Fruit fly (Drosophila melanogaster) whole organism, embryonic: ENCODE results near the gene CG9626.

ENCODE experiments used
- Sry-β ChIP-seq: fragments of 200-800 bp; sonication (Bioruptor generic); optimal IDR thresholded peaks from 2 replicates; lab custom pipeline; 2018; ENCODE audit warnings: missing biosample characterization, mild to moderate bottlenecking, missing genetic modification characterization, moderate library complexity
- lov ChIP-seq, 2 experiments: fragments of 200-800 bp in 1 of 2; fragments of >200 bp in 1 of 2; sonication (Bioruptor generic) in 1 of 2; IDR thresholded peaks in 1 of 2; optimal IDR thresholded peaks in 1 of 2; 2 replicates in 1 of 2; 3 replicates in 1 of 2; pipeline versions ENCODE4 v1.3.6 to Lab custom; 2017 to 2022; ENCODE audit warnings: missing biosample characterization in 1 of 2, missing genetic modification characterization in 1 of 2

DNA sequence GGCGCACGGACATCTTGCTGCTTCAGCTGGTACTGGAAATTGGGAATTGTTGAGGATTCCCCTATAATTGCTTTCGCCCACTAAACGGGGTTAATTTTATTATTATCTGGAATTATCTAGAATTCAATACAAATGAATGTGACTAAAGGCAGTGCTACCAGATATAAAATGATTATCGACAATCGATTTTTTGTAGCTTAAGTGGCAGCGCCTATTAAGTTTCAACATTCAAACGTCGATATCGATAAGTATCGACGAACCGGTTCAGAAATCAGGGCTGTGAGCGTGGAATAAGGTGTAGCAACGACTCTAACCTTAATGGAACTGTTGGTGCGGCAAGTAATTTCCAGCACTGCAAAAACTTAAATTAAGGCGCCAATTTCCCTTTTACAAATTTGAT lies 4.3 kb upstream of the CG9626 start, which contains the start of gene Sgt1:
- TF ChIP-seq Sry-β (GFP tag; lab: Kevin White, UChicago) (no peak), lov (optimal IDR thresholded peaks at IDR 0.05; lab: Kevin White, UChicago) (no peak), lov (GFP tag; IDR thresholded peaks at IDR 0.05; lab: Robert Waterston, UW) (no peak)
